Worm (Caenorhabditis elegans) whole organism, early embryonic: ENCODE data around the gene vha-12.

Experiments
- B0310.2 ChIP-seq: sonication (generic microtip); optimal IDR thresholded peaks from 2 replicates; lab custom pipeline; 2016; ENCODE audit warnings: mild to moderate bottlenecking, missing genetic modification characterization, missing compliant biosample characterization
- F13C5.2 ChIP-seq: sonication (generic microtip); optimal IDR thresholded peaks from 2 replicates; lab custom pipeline; 2017; ENCODE audit warnings: mild to moderate bottlenecking, missing genetic modification characterization, inconsistent platforms, missing compliant biosample characterization
- aly-1 ChIP-seq: sonication (generic microtip); optimal IDR thresholded peaks from 2 replicates; lab custom pipeline; 2016; ENCODE audit warnings: missing genetic modification characterization, missing compliant biosample characterization
- ama-1 ChIP-seq: fragments of 150-350 bp; optimal IDR thresholded peaks from 2 replicates; lab custom pipeline; 2014
- ceh-13 ChIP-seq: fragments of 200-800 bp; sonication (Bioruptor generic); optimal IDR thresholded peaks from 2 replicates; lab custom pipeline; 2018; ENCODE audit warnings: mild to moderate bottlenecking, missing genetic modification characterization, missing compliant biosample characterization
- ceh-36 ChIP-seq: sonication (generic microtip); optimal IDR thresholded peaks from 2 replicates; lab custom pipeline; 2016; ENCODE audit warnings: missing genetic modification characterization, inconsistent platforms, missing compliant biosample characterization
- ets-7 ChIP-seq: sonication (generic microtip); optimal IDR thresholded peaks from 2 replicates; lab custom pipeline; 2016; ENCODE audit warnings: missing genotype, missing genetic modification characterization, missing compliant biosample characterization
- flt-1 ChIP-seq: fragments of 200-800 bp; sonication (Bioruptor generic); IDR thresholded peaks from 2 replicates; pipeline ENCODE4 v1.3.6; 2022; ENCODE audit warnings: missing genetic modification characterization, missing compliant biosample characterization
- hmbx-1 ChIP-seq: sonication (generic microtip); optimal IDR thresholded peaks from 2 replicates; lab custom pipeline; 2016; ENCODE audit warnings: mild to moderate bottlenecking, missing genetic modification characterization, missing compliant biosample characterization
- hmg-4 ChIP-seq: fragments of 200-800 bp; sonication (Bioruptor generic); optimal IDR thresholded peaks from 2 replicates; lab custom pipeline; 2018; ENCODE audit warnings: mild to moderate bottlenecking, missing genetic modification characterization, missing compliant biosample characterization
- hnd-1 ChIP-seq: sonication (generic microtip); optimal IDR thresholded peaks from 2 replicates; lab custom pipeline; 2016; ENCODE audit warnings: missing genetic modification characterization, missing compliant biosample characterization
- pes-1 ChIP-seq: fragments of 200-800 bp; sonication (Bioruptor generic); IDR thresholded peaks from 2 replicates; pipeline ENCODE4 v1.3.6; 2022; ENCODE audit warnings: missing genetic modification reagents, missing genetic modification characterization, missing compliant biosample characterization
- scrt-1 ChIP-seq: fragments of 200-800 bp; sonication (Bioruptor generic); IDR thresholded peaks from 2 replicates; pipeline ENCODE4 v1.3.6; 2022; ENCODE audit warnings: missing genetic modification characterization, missing compliant biosample characterization
- sea-1 ChIP-seq: fragments of 200-800 bp; sonication (Bioruptor generic); conservative IDR thresholded peaks from 2 replicates; pipeline ENCODE4 v1.3.6; 2022; ENCODE audit warnings: missing genetic modification characterization, missing compliant biosample characterization
- tbx-11 ChIP-seq: fragments of 200-800 bp; sonication (Bioruptor generic); IDR thresholded peaks from 2 replicates; pipeline ENCODE4 v1.3.6; 2022; ENCODE audit warnings: missing genetic modification characterization, missing compliant biosample characterization
- tbx-37 ChIP-seq: fragments of 200-800 bp; sonication (Bioruptor generic); conservative IDR thresholded peaks from 2 replicates; pipeline ENCODE4 v1.3.6; 2022; ENCODE audit warnings: missing genetic modification reagents, missing genetic modification characterization, missing compliant biosample characterization
- tra-4 ChIP-seq: sonication (generic microtip); optimal IDR thresholded peaks from 2 replicates; lab custom pipeline; 2017; ENCODE audit warnings: missing genetic modification characterization, missing compliant biosample characterization

The vha-12 gene

DNA sequence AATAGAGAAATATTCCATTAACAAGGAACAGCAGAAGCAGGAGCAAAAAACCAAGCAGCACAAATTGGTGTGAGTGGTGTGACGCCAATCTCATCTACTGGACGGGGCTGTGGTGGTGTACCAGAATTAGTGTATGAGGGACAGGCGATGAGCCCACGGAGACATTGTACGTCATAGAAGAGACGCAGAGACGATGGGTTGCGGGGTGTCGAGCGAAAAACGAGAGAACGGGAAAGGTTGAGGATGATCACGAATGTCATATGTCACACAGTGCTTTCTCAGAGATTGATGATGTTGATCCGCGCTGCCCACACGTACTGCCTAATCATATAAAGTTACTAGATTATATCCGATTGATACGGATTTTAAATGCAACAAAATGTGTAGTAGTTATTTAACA is 33.0 kb upstream of the vha-12 start:
- TF ChIP-seq tbx-11 (GFP tag; lab: Robert Waterston, UW) (no peak), pes-1 (no peak), ceh-36 (no peak), scrt-1 (GFP tag; lab: Robert Waterston, UW) (0 out of 2 replicates have a peak, but pooled peaks have one; percentile 53), ceh-13 (no peak), ets-7 (tag; lab: Kevin White, UChicago) (no peak), tra-4 (tag; lab: Kevin White, UChicago) (no peak), sea-1 (no peak), hmg-4 (peak; percentile 78), tbx-37 (GFP tag; lab: Robert Waterston, UW) (no peak), F13C5.2 (tag; lab: Kevin White, UChicago) (peak; percentile 14), B0310.2 (tag; lab: Kevin White, UChicago) (no peak), hnd-1 (tag; lab: Kevin White, UChicago) (no peak), aly-1 (tag; lab: Kevin White, UChicago) (no peak), ama-1 (no peak)

DNA sequence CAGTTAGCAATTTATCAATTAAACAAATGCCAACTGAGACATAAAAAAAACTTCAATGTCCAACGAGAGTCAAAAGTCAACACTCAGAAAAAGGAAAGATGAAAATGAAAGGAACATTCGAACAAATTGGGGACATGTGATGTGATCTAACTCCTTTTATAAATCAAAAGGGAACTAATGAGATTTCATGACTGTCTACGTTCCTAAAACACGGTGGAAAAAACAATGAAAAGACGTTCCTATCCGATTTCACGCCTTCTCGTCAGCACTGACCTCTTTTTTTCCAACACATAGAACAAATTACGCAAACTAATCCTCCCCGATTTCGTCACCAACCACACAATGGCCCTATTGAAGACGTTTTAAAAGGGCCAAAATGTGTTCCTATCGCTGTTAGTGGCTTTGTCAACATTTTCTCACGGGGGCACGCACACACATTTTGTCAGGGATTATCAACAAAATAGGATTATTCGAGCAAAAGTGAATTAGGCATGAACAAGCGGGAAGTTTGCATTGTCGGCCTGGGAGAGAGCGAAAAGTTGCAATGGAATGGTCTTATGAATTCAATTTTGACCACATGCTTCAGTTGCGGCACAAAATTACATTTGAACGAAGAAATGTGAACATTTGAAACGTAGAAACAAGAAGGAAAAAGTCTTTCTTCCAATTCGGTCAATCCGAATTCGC is 31.6 kb upstream of the vha-12 start:
- no peak for TF ChIP-seq ama-1
- no peak for TF ChIP-seq scrt-1 (GFP tag; lab: Robert Waterston, UW)
- no peak for TF ChIP-seq hmbx-1 (tag; lab: Kevin White, UChicago)
- no peak for TF ChIP-seq sea-1
- no peak for TF ChIP-seq ceh-36
- no peak for TF ChIP-seq ceh-13
- no peak for TF ChIP-seq tbx-11 (GFP tag; lab: Robert Waterston, UW)
- TF ChIP-seq tbx-37 (GFP tag; lab: Robert Waterston, UW), result no peak
- no peak for TF ChIP-seq tra-4 (tag; lab: Kevin White, UChicago)
- TF ChIP-seq hmg-4, result no peak
- TF ChIP-seq aly-1 (tag; lab: Kevin White, UChicago), result no peak
- no peak for TF ChIP-seq F13C5.2 (tag; lab: Kevin White, UChicago)
- no peak for TF ChIP-seq hnd-1 (tag; lab: Kevin White, UChicago)
- no peak for TF ChIP-seq ets-7 (tag; lab: Kevin White, UChicago)
- TF ChIP-seq pes-1, result no peak
- no peak for TF ChIP-seq B0310.2 (tag; lab: Kevin White, UChicago)
- no peak for TF ChIP-seq flt-1 (GFP tag; lab: Robert Waterston, UW)

DNA sequence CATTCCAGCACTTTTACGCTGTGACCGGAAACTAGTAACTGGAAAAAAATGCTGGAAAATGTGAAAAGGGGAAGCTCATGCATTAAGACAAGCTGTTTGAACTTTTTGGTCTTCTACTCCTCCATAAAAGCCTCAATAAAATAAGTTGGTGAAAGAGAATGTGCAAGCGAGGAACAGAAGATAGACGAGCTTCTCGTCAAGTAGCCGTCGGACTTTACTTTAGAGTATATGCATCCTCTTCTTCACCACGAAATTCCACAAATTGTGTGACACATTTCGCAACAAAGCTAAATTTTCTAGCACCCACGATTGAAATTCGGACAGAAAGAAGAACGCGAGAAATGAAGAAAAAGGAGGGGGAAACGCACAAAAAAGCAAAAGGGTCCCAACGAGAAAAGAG is 31.0 kb upstream of the vha-12 start:
- TF ChIP-seq tbx-37 (GFP tag; lab: Robert Waterston, UW) (no peak), hmg-4 (no peak), ceh-36 (no peak), ama-1 (no peak), aly-1 (tag; lab: Kevin White, UChicago) (no peak), B0310.2 (tag; lab: Kevin White, UChicago) (no peak), ceh-13 (no peak), tra-4 (tag; lab: Kevin White, UChicago) (no peak), hnd-1 (tag; lab: Kevin White, UChicago) (no peak), sea-1 (no peak), tbx-11 (GFP tag; lab: Robert Waterston, UW) (no peak), flt-1 (GFP tag; lab: Robert Waterston, UW) (no peak), pes-1 (no peak), hmbx-1 (tag; lab: Kevin White, UChicago) (no peak), scrt-1 (GFP tag; lab: Robert Waterston, UW) (no peak), F13C5.2 (tag; lab: Kevin White, UChicago) (no peak), ets-7 (tag; lab: Kevin White, UChicago) (no peak)

DNA sequence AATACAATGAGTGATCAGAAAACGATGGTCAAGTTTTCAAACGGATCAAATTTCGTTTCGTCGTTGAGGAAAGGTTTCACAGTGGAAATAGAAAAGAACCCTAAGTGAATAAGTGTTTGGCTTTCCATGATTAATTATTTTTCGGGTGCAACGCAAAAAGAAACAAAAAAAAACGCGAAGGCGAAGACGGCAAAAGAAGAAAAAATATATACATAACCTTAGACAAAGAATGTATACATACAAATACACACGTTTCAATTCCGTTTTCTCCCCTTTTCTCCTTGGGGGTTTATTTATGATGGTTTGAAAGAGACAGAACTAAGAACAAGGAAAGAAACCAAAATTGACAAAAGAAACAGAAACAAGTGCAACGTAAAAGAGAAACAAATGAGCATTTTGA is 29.0 kb upstream of the vha-12 start:
- TF ChIP-seq tra-4 (tag; lab: Kevin White, UChicago) (no peak), F13C5.2 (tag; lab: Kevin White, UChicago) (no peak), aly-1 (tag; lab: Kevin White, UChicago) (no peak), flt-1 (GFP tag; lab: Robert Waterston, UW) (no peak), sea-1 (no peak), hmbx-1 (tag; lab: Kevin White, UChicago) (no peak), ceh-13 (no peak), tbx-37 (GFP tag; lab: Robert Waterston, UW) (no peak)

DNA sequence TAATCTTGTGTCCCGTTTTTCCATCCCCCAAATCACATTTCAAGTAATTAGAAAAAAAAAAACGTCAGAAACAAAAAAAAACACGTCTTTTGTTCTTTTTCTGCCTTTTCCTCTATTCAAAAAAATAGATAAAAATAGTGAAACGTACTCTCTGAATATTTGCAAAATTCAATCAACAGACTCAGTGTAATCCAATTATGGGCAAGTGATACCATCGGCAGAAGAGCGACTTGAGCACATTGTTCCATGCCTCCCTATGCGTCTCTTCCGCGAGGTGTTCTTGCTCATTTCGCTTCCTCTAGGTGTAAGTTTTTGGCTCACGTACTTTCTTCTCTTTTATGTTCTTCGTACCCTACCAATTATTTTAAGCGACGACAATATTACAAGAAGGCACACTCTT is 27.5 kb upstream of the vha-12 start, which contains the start of gene ZK470.1:
ZK470.1 (plus strand) TSS at position 301 of the 400 bp plus-strand sequence.
- TF ChIP-seq aly-1 (tag; lab: Kevin White, UChicago), result no peak
- no peak for TF ChIP-seq pes-1
- TF ChIP-seq hmg-4, result no peak
- no peak for TF ChIP-seq scrt-1 (GFP tag; lab: Robert Waterston, UW)
- TF ChIP-seq tbx-11 (GFP tag; lab: Robert Waterston, UW), result no peak
- no peak for TF ChIP-seq ets-7 (tag; lab: Kevin White, UChicago)
- no peak for TF ChIP-seq ceh-13
- TF ChIP-seq B0310.2 (tag; lab: Kevin White, UChicago), result no peak
- TF ChIP-seq ama-1, result no peak
- TF ChIP-seq flt-1 (GFP tag; lab: Robert Waterston, UW), result no peak
- TF ChIP-seq ceh-36, result no peak
- no peak for TF ChIP-seq sea-1

DNA sequence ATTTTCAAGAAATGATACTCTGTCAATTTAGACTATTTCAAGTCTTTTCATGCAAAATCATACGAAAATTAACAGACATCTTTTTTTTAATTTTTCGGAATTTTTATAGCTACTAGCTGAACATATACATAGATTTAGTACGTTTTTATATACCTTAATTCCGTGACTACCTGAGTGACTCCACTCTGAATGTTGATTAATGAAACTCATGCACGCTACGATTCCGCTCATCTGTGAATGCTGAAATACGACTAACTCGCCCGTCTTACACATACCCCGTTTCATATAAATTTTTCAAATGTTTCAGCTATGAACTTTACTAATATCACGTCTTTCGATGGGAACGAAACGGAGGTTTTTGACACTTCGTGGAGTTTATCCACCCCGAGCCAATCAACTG is 23.7 kb upstream of the vha-12 start, which contains the start of gene ZK470.14:
ZK470.14 (plus strand) TSS at position 301 of the 400 bp plus-strand sequence.
- TF ChIP-seq aly-1 (tag; lab: Kevin White, UChicago), result no peak
- TF ChIP-seq scrt-1 (GFP tag; lab: Robert Waterston, UW), result no peak
- no peak for TF ChIP-seq tbx-37 (GFP tag; lab: Robert Waterston, UW)
- no peak for TF ChIP-seq pes-1
- TF ChIP-seq hmg-4, result no peak
- no peak for TF ChIP-seq flt-1 (GFP tag; lab: Robert Waterston, UW)
- TF ChIP-seq B0310.2 (tag; lab: Kevin White, UChicago), result no peak
- TF ChIP-seq hmbx-1 (tag; lab: Kevin White, UChicago), result no peak
- no peak for TF ChIP-seq F13C5.2 (tag; lab: Kevin White, UChicago)
- TF ChIP-seq ceh-13, result no peak
- TF ChIP-seq ama-1, result no peak
- no peak for TF ChIP-seq tbx-11 (GFP tag; lab: Robert Waterston, UW)
- no peak for TF ChIP-seq tra-4 (tag; lab: Kevin White, UChicago)
- no peak for TF ChIP-seq sea-1
- TF ChIP-seq hnd-1 (tag; lab: Kevin White, UChicago), result no peak
- no peak for TF ChIP-seq ets-7 (tag; lab: Kevin White, UChicago)
- no peak for TF ChIP-seq ceh-36

DNA sequence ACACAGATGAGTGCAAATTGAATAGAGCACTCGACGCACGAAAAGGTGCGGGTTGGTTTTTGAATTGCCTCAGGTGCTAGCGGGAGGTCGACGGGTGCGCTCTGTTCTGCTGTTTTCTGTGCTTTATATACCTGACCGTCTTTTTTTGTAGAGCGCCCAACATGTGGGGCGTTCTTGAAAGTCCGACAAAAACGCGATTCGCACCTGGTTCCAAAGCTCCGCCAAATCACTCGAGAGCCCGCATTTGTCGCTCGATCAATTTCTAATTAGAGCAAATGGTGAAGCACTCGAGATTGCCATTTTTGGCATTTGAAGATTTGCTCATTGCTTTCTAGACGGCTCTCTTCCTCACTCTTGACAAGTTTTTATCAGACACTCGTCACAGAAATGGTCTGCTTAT is 13.5 kb upstream of the vha-12 start, which contains the start of gene ZK470.6:
ZK470.6 (minus strand) TSS at position 101 of the 400 bp plus-strand sequence.
- TF ChIP-seq hnd-1 (tag; lab: Kevin White, UChicago), result no peak
- TF ChIP-seq tra-4 (tag; lab: Kevin White, UChicago), result no peak
- no peak for TF ChIP-seq ets-7 (tag; lab: Kevin White, UChicago)
- no peak for TF ChIP-seq B0310.2 (tag; lab: Kevin White, UChicago)
- no peak for TF ChIP-seq scrt-1 (GFP tag; lab: Robert Waterston, UW)
- no peak for TF ChIP-seq ceh-13
- no peak for TF ChIP-seq ceh-36
- TF ChIP-seq F13C5.2 (tag; lab: Kevin White, UChicago), result no peak
- TF ChIP-seq hmbx-1 (tag; lab: Kevin White, UChicago), result no peak
- no peak for TF ChIP-seq flt-1 (GFP tag; lab: Robert Waterston, UW)
- no peak for TF ChIP-seq tbx-37 (GFP tag; lab: Robert Waterston, UW)
- no peak for TF ChIP-seq pes-1
- TF ChIP-seq hmg-4, result no peak
